In the genomic region with DNA sequence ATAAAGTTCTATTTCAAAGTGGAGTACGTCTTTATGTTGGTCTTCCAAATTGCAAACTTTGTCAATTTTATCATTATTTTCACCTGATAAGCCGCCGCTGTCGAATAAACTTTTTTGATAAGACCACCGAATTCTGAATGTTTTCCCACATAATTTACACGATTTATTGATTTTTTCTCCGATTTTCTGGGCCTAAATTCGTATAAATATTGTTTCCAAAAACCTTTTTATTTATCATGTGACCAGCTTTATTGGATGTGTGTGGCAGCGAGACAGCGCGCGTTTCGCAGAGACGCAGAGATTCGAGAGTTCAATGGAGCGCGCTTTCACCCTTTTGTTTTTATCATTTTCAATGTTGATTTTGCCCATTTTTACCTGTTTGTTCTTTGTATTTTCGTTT, we compare ENCODE assay signal across 5 worm cellular contexts.
A peak's percentile ranks its signal among the peaks of the same experiment; 100 is the strongest.
TF ChIP-seq lines count a peak whose summit lies in the region.

No protein-coding gene starts in this region.

TF ChIP-seq in whole organism, L1 larva, 84 proteins besides CTCF, POLR2A, EP300 and RAD21 (continued from another document and continues in another):
- TF ChIP-seq unc-130 (tag; optimal IDR thresholded peaks at IDR 0.05; lab: Kevin White, UChicago): peak; percentile 70
- no peak for TF ChIP-seq hlh-4 (tag; optimal IDR thresholded peaks at IDR 0.05; lab: Kevin White, UChicago)
- TF ChIP-seq elt-2 (tag; optimal IDR thresholded peaks at IDR 0.05; lab: Kevin White, UChicago): peak; percentile 69
- no peak for TF ChIP-seq tlp-1 (tag; optimal IDR thresholded peaks at IDR 0.05; lab: Kevin White, UChicago)
- peak; percentile 96 for TF ChIP-seq nhr-71 (tag; optimal IDR thresholded peaks at IDR 0.05; lab: Kevin White, UChicago)
- no peak for TF ChIP-seq efl-3 (GFP tag; optimal IDR thresholded peaks at IDR 0.05; lab: Kevin White, UChicago)
- peak; percentile 22 for TF ChIP-seq fkh-10 (GFP tag; optimal IDR thresholded peaks at IDR 0.05; lab: Kevin White, UChicago)
- TF ChIP-seq nhr-77 (tag; optimal IDR thresholded peaks at IDR 0.05; lab: Kevin White, UChicago): peak; percentile 44
- no peak for TF ChIP-seq nhr-28 (tag; optimal IDR thresholded peaks at IDR 0.05; lab: Kevin White, UChicago)
- TF ChIP-seq mep-1 (tag; optimal IDR thresholded peaks at IDR 0.05; lab: Kevin White, UChicago): peak; percentile 96
- peak in 1 of 2 experiments; percentile 85 for TF ChIP-seq mdl-1 (tag; optimal IDR thresholded peaks at IDR 0.05; lab: Kevin White, UChicago)
- TF ChIP-seq rnt-1 (tag; optimal IDR thresholded peaks at IDR 0.05; lab: Kevin White, UChicago): peak; percentile 89
- peak in 2 of 6 experiments; percentile 74 to 94 for TF ChIP-seq elt-3 (tag; optimal IDR thresholded peaks at IDR 0.05; lab: Kevin White, UChicago)
- no peak for TF ChIP-seq unc-30 (tag; optimal IDR thresholded peaks at IDR 0.05; lab: Kevin White, UChicago)
- peak; percentile 97 for TF ChIP-seq lin-14 (GFP tag; optimal IDR thresholded peaks at IDR 0.05; lab: Kevin White, UChicago)
- peak; percentile 90 for TF ChIP-seq nhr-19 (GFP tag; conservative IDR thresholded peaks at IDR 0.05; lab: Robert Waterston, UW)
- no peak for TF ChIP-seq hlh-17 (GFP tag; optimal IDR thresholded peaks at IDR 0.05; lab: Kevin White, UChicago; ENCODE audit: borderline replicate concordance)
- TF ChIP-seq skn-1 (tag; optimal IDR thresholded peaks at IDR 0.05; lab: Kevin White, UChicago): peak; percentile 89
- peak; percentile 80 for TF ChIP-seq lin-13 (GFP tag; optimal IDR thresholded peaks at IDR 0.05; lab: Kevin White, UChicago)
- TF ChIP-seq nhr-76 (tag; optimal IDR thresholded peaks at IDR 0.05; lab: Kevin White, UChicago): no peak
- no peak for TF ChIP-seq ceh-63 (GFP tag; optimal IDR thresholded peaks at IDR 0.05; lab: Kevin White, UChicago)
- peak; percentile 86 for TF ChIP-seq unc-86 (tag; optimal IDR thresholded peaks at IDR 0.05; lab: Kevin White, UChicago)
- TF ChIP-seq nhr-11 (tag; optimal IDR thresholded peaks at IDR 0.05; lab: Kevin White, UChicago): peak; percentile 20
- peak; percentile 95 for TF ChIP-seq dsc-1 (tag; optimal IDR thresholded peaks at IDR 0.05; lab: Kevin White, UChicago)
- peak; percentile 72 for TF ChIP-seq lin-39 (tag; optimal IDR thresholded peaks at IDR 0.05; lab: Kevin White, UChicago)

TF ChIP-seq in whole organism, L2 larva, 48 proteins besides CTCF, POLR2A, EP300 and RAD21 (continued from another document):
- TF ChIP-seq lin-13 (GFP tag; optimal IDR thresholded peaks at IDR 0.05; lab: Kevin White, UChicago) (peak; percentile 78), nhr-237 (tag; optimal IDR thresholded peaks at IDR 0.05; lab: Kevin White, UChicago) (no peak), sma-9 (GFP tag; optimal IDR thresholded peaks at IDR 0.05; lab: Kevin White, UChicago) (peak; percentile 89), sma-9 (tag; optimal IDR thresholded peaks at IDR 0.05; lab: Kevin White, UChicago) (no peak), mdl-1 (tag; optimal IDR thresholded peaks at IDR 0.05; lab: Kevin White, UChicago) (peak in 1 of 2 experiments; percentile 33), blmp-1 (tag; optimal IDR thresholded peaks at IDR 0.05; lab: Kevin White, UChicago; ENCODE audit: insufficient read depth) (peak; percentile 27), mbf-1 (tag; optimal IDR thresholded peaks at IDR 0.05; lab: Kevin White, UChicago) (no peak), F13H6.1 (tag; optimal IDR thresholded peaks at IDR 0.05; lab: Kevin White, UChicago) (peak; percentile 76), lin-39 (tag; optimal IDR thresholded peaks at IDR 0.05; lab: Kevin White, UChicago) (no peak), nhr-12 (tag; optimal IDR thresholded peaks at IDR 0.05; lab: Kevin White, UChicago) (no peak), nhr-6 (tag; optimal IDR thresholded peaks at IDR 0.05; lab: Kevin White, UChicago) (no peak), Y55F3AM.14 (GFP tag; optimal IDR thresholded peaks at IDR 0.05; lab: Kevin White, UChicago) (peak; percentile 69), ztf-4 (tag; optimal IDR thresholded peaks at IDR 0.05; lab: Kevin White, UChicago) (peak; percentile 63), ceh-82 (tag; optimal IDR thresholded peaks at IDR 0.05; lab: Kevin White, UChicago) (no peak), ztf-1 (GFP tag; conservative IDR thresholded peaks at IDR 0.05; lab: Robert Waterston, UW) (no peak), mab-5 (tag; optimal IDR thresholded peaks at IDR 0.05; lab: Kevin White, UChicago) (peak; percentile 82), elt-3 (tag; optimal IDR thresholded peaks at IDR 0.05; lab: Kevin White, UChicago) (no peak)

TF ChIP-seq in whole organism, L3 larva, 47 proteins besides CTCF, POLR2A, EP300 and RAD21 (continued from another document):
- TF ChIP-seq nhr-237 (tag; optimal IDR thresholded peaks at IDR 0.05; lab: Kevin White, UChicago) (no peak), elt-1 (tag; optimal IDR thresholded peaks at IDR 0.05; lab: Kevin White, UChicago) (no peak), skn-1 (tag; optimal IDR thresholded peaks at IDR 0.05; lab: Kevin White, UChicago) (no peak), sea-2 (GFP tag; optimal IDR thresholded peaks at IDR 0.05; lab: Kevin White, UChicago) (no peak), R02D3.7 (tag; optimal IDR thresholded peaks at IDR 0.05; lab: Kevin White, UChicago) (no peak), ama-1 (optimal IDR thresholded peaks at IDR 0.05; lab: Kevin White, UChicago) (no peak), nfya-1 (tag; optimal IDR thresholded peaks at IDR 0.05; lab: Kevin White, UChicago; ENCODE audit: insufficient read depth) (peak; percentile 89), ceh-82 (tag; optimal IDR thresholded peaks at IDR 0.05; lab: Kevin White, UChicago) (no peak), egl-5 (tag; optimal IDR thresholded peaks at IDR 0.05; lab: Kevin White, UChicago) (peak; percentile 99), unc-39 (tag; optimal IDR thresholded peaks at IDR 0.05; lab: Kevin White, UChicago) (no peak), lsy-12 (tag; optimal IDR thresholded peaks at IDR 0.05; lab: Kevin White, UChicago) (peak; percentile 47), lin-39 (tag; optimal IDR thresholded peaks at IDR 0.05; lab: Kevin White, UChicago) (peak; percentile 67), tbx-2 (tag; optimal IDR thresholded peaks at IDR 0.05; lab: Kevin White, UChicago) (no peak), nhr-77 (tag; optimal IDR thresholded peaks at IDR 0.05; lab: Kevin White, UChicago) (no peak)

TF ChIP-seq in whole organism, L4 larva, 104 proteins besides CTCF, POLR2A, EP300 and RAD21 (continued from another document):
- TF ChIP-seq mes-2 (tag; optimal IDR thresholded peaks at IDR 0.05; lab: Kevin White, UChicago; ENCODE audit: poor library complexity, severe bottlenecking) (peak; percentile 52), nhr-11 (tag; optimal IDR thresholded peaks at IDR 0.05; lab: Kevin White, UChicago) (peak; percentile 64), fkh-10 (GFP tag; optimal IDR thresholded peaks at IDR 0.05; lab: Kevin White, UChicago) (peak; percentile 18), Y75B8A.6 (GFP tag; IDR thresholded peaks at IDR 0.05; lab: Robert Waterston, UW) (no peak), cey-2 (tag; optimal IDR thresholded peaks at IDR 0.05; lab: Kevin White, UChicago; ENCODE audit: borderline replicate concordance, insufficient read depth) (no peak), ceh-28 (tag; optimal IDR thresholded peaks at IDR 0.05; lab: Kevin White, UChicago) (peak; percentile 18), pqm-1 (tag; optimal IDR thresholded peaks at IDR 0.05; lab: Kevin White, UChicago) (peak; percentile 81), nhr-28 (tag; optimal IDR thresholded peaks at IDR 0.05; lab: Kevin White, UChicago) (peak; percentile 46), ces-1 (GFP tag; optimal IDR thresholded peaks at IDR 0.05; lab: Kevin White, UChicago) (no peak), nhr-111 (GFP tag; optimal IDR thresholded peaks at IDR 0.05; lab: Kevin White, UChicago) (no peak), T26A8.4 (GFP tag; IDR thresholded peaks at IDR 0.05; lab: Robert Waterston, UW) (peak; percentile 30; the same call in 1 of the 2 replicates), hlh-30 (tag; optimal IDR thresholded peaks at IDR 0.05; lab: Kevin White, UChicago; ENCODE audit: insufficient read depth) (peak; percentile 99), lsy-2 (tag; optimal IDR thresholded peaks at IDR 0.05; lab: Kevin White, UChicago) (peak in 1 of 2 experiments; percentile 87), lin-13 (GFP tag; optimal IDR thresholded peaks at IDR 0.05; lab: Kevin White, UChicago) (peak; percentile 65), php-3 (GFP tag; IDR thresholded peaks at IDR 0.05; lab: Robert Waterston, UW) (peak; percentile 63; the same call in 1 of the 2 replicates), tra-1 (GFP tag; IDR thresholded peaks at IDR 0.05; lab: Robert Waterston, UW) (0 out of 2 replicates have a peak, but pooled peaks have one; percentile 44), nhr-77 (tag; optimal IDR thresholded peaks at IDR 0.05; lab: Kevin White, UChicago) (peak; percentile 59), lin-38 (GFP tag; IDR thresholded peaks at IDR 0.05; lab: Robert Waterston, UW) (peak; percentile 94), zip-2 (tag; optimal IDR thresholded peaks at IDR 0.05; lab: Kevin White, UChicago) (peak; percentile 21), mxl-3 (GFP tag; optimal IDR thresholded peaks at IDR 0.05; lab: Kevin White, UChicago) (peak; percentile 44), daf-8 (GFP tag; IDR thresholded peaks at IDR 0.05; lab: Robert Waterston, UW) (no peak), saeg-2 (GFP tag; IDR thresholded peaks at IDR 0.05; lab: Robert Waterston, UW) (no peak), rbr-2 (tag; optimal IDR thresholded peaks at IDR 0.05; lab: Kevin White, UChicago) (peak; percentile 75), F37D6.2 (tag; optimal IDR thresholded peaks at IDR 0.05; lab: Kevin White, UChicago) (peak; percentile 17), zfp-2 (tag; optimal IDR thresholded peaks at IDR 0.05; lab: Kevin White, UChicago) (no peak), hlh-11 (tag; optimal IDR thresholded peaks at IDR 0.05; lab: Kevin White, UChicago) (peak; percentile 90), unc-130 (GFP tag; optimal IDR thresholded peaks at IDR 0.05; lab: Kevin White, UChicago) (no peak), mxl-2 (GFP tag; conservative IDR thresholded peaks at IDR 0.05; lab: Robert Waterston, UW) (no peak), ctbp-1 (GFP tag; IDR thresholded peaks at IDR 0.05; lab: Robert Waterston, UW) (0 out of 2 replicates have a peak, but pooled peaks have one; percentile 20), T20F7.1 (GFP tag; optimal IDR thresholded peaks at IDR 0.05; lab: Kevin White, UChicago) (no peak), dve-1 (tag; optimal IDR thresholded peaks at IDR 0.05; lab: Kevin White, UChicago; ENCODE audit: insufficient read depth) (peak; percentile 90)

TF ChIP-seq in whole organism, young adult, 124 proteins besides CTCF, POLR2A, EP300 and RAD21 (continued from another document and continues in another):
- TF ChIP-seq ztf-3 (GFP tag; optimal IDR thresholded peaks at IDR 0.05; lab: Kevin White, UChicago): no peak
- TF ChIP-seq unc-130 (GFP tag; optimal IDR thresholded peaks at IDR 0.05; lab: Kevin White, UChicago): no peak
- TF ChIP-seq aptf-2 (GFP tag; conservative IDR thresholded peaks at IDR 0.05; lab: Robert Waterston, UW): no peak
- TF ChIP-seq hmg-20 (GFP tag; IDR thresholded peaks at IDR 0.05; lab: Robert Waterston, UW): no peak
- TF ChIP-seq cebp-2 (GFP tag; IDR thresholded peaks at IDR 0.05; lab: Robert Waterston, UW): no peak
- TF ChIP-seq B0336.3 (GFP tag; IDR thresholded peaks at IDR 0.05; lab: Robert Waterston, UW): no peak
- no peak for TF ChIP-seq dpff-1 (tag; optimal IDR thresholded peaks at IDR 0.05; lab: Kevin White, UChicago)
- TF ChIP-seq hrde-1 (tag; optimal IDR thresholded peaks at IDR 0.05; lab: Kevin White, UChicago; ENCODE audit: borderline replicate concordance): no peak
- TF ChIP-seq madf-10 (tag; optimal IDR thresholded peaks at IDR 0.05; lab: Kevin White, UChicago): no peak
- TF ChIP-seq mcd-1 (GFP tag; IDR thresholded peaks at IDR 0.05; lab: Robert Waterston, UW): peak; percentile 96
- TF ChIP-seq nhr-120 (GFP tag; IDR thresholded peaks at IDR 0.05; lab: Robert Waterston, UW): no peak
- TF ChIP-seq F23B12.7 (tag; optimal IDR thresholded peaks at IDR 0.05; lab: Kevin White, UChicago; ENCODE audit: insufficient read depth): no peak
- no peak for TF ChIP-seq lsy-27 (tag; optimal IDR thresholded peaks at IDR 0.05; lab: Kevin White, UChicago; ENCODE audit: borderline replicate concordance, insufficient read depth)
- TF ChIP-seq rpc-1 (optimal IDR thresholded peaks at IDR 0.05; lab: Kevin White, UChicago): no peak
- TF ChIP-seq rpc-1 (tag; optimal IDR thresholded peaks at IDR 0.05; lab: Kevin White, UChicago): no peak
- TF ChIP-seq F55B11.4 (tag; optimal IDR thresholded peaks at IDR 0.05; lab: Kevin White, UChicago; ENCODE audit: borderline replicate concordance, insufficient read depth): no peak
- no peak for TF ChIP-seq sea-2 (GFP tag; IDR thresholded peaks at IDR 0.05; lab: Robert Waterston, UW)
- TF ChIP-seq let-607 (tag; optimal IDR thresholded peaks at IDR 0.05; lab: Kevin White, UChicago): no peak
- TF ChIP-seq B0261.1 (tag; optimal IDR thresholded peaks at IDR 0.05; lab: Kevin White, UChicago): no peak
- peak; percentile 44 for TF ChIP-seq lin-54 (GFP tag; optimal IDR thresholded peaks at IDR 0.05; lab: Kevin White, UChicago)
- no peak for TF ChIP-seq hsf-1 (GFP tag; IDR thresholded peaks at IDR 0.05; lab: Robert Waterston, UW)
- TF ChIP-seq let-526 (GFP tag; IDR thresholded peaks at IDR 0.05; lab: Robert Waterston, UW): no peak
- no peak for TF ChIP-seq cebp-1 (GFP tag; IDR thresholded peaks at IDR 0.05; lab: Robert Waterston, UW)
- TF ChIP-seq cebp-1 (tag; optimal IDR thresholded peaks at IDR 0.05; lab: Kevin White, UChicago): peak; percentile 59
- no peak for TF ChIP-seq T07F8.4 (tag; optimal IDR thresholded peaks at IDR 0.05; lab: Kevin White, UChicago)
- TF ChIP-seq F39B2.1 (GFP tag; IDR thresholded peaks at IDR 0.05; lab: Robert Waterston, UW): no peak
- no peak for TF ChIP-seq unc-62 (GFP tag; optimal IDR thresholded peaks at IDR 0.05; lab: Kevin White, UChicago)
- TF ChIP-seq sdz-38 (tag; optimal IDR thresholded peaks at IDR 0.05; lab: Kevin White, UChicago): no peak
- no peak for TF ChIP-seq egl-44 (GFP tag; IDR thresholded peaks at IDR 0.05; lab: Robert Waterston, UW)
- no peak for TF ChIP-seq Y79H2A.3 (GFP tag; conservative IDR thresholded peaks at IDR 0.05; lab: Robert Waterston, UW)
- TF ChIP-seq zfh-2 (GFP tag; conservative IDR thresholded peaks at IDR 0.05; lab: Robert Waterston, UW): no peak; the same call in 1 of the 2 replicates
- TF ChIP-seq chd-7 (tag; optimal IDR thresholded peaks at IDR 0.05; lab: Kevin White, UChicago): no peak
- TF ChIP-seq zim-3 (tag; optimal IDR thresholded peaks at IDR 0.05; lab: Kevin White, UChicago): no peak
- TF ChIP-seq K12H6.12 (tag; optimal IDR thresholded peaks at IDR 0.05; lab: Kevin White, UChicago): no peak
- no peak for TF ChIP-seq F10E7.11 (tag; optimal IDR thresholded peaks at IDR 0.05; lab: Kevin White, UChicago)
- TF ChIP-seq mxl-1 (tag; optimal IDR thresholded peaks at IDR 0.05; lab: Kevin White, UChicago): no peak
- TF ChIP-seq F22D6.2 (tag; optimal IDR thresholded peaks at IDR 0.05; lab: Kevin White, UChicago): no peak
- no peak for TF ChIP-seq madf-3 (GFP tag; IDR thresholded peaks at IDR 0.05; lab: Robert Waterston, UW)
- TF ChIP-seq tbp1 (GFP tag; optimal IDR thresholded peaks at IDR 0.05; lab: Kevin White, UChicago): peak; percentile 23
- no peak for TF ChIP-seq ceh-100 (GFP tag; IDR thresholded peaks at IDR 0.05; lab: Robert Waterston, UW)
- TF ChIP-seq Y53G8AR.9 (GFP tag; conservative IDR thresholded peaks at IDR 0.05; lab: Robert Waterston, UW): no peak
- no peak for TF ChIP-seq ztf-26 (tag; optimal IDR thresholded peaks at IDR 0.05; lab: Kevin White, UChicago)
- no peak for TF ChIP-seq Y53F4B.3 (GFP tag; IDR thresholded peaks at IDR 0.05; lab: Robert Waterston, UW)
- TF ChIP-seq ztf-6 (GFP tag; IDR thresholded peaks at IDR 0.05; lab: Robert Waterston, UW): no peak
- TF ChIP-seq attf-6 (GFP tag; IDR thresholded peaks at IDR 0.05; lab: Robert Waterston, UW): no peak
- TF ChIP-seq die-1 (tag; optimal IDR thresholded peaks at IDR 0.05; lab: Kevin White, UChicago): no peak
- TF ChIP-seq lin-40 (tag; optimal IDR thresholded peaks at IDR 0.05; lab: Kevin White, UChicago): peak; percentile 78
- TF ChIP-seq pbrm-1 (GFP tag; IDR thresholded peaks at IDR 0.05; lab: Robert Waterston, UW): 0 out of 2 replicates have a peak, but pooled peaks have one; percentile 31
- no peak for TF ChIP-seq C17E4.6 (GFP tag; IDR thresholded peaks at IDR 0.05; lab: Robert Waterston, UW)
- no peak for TF ChIP-seq bed-1 (GFP tag; IDR thresholded peaks at IDR 0.05; lab: Robert Waterston, UW)
- TF ChIP-seq ztf-22 (GFP tag; optimal IDR thresholded peaks at IDR 0.05; lab: Kevin White, UChicago): no peak
